Worm (Caenorhabditis elegans) whole organism, L4 larva: ENCODE results near the gene R07E3.4.
A peak's percentile ranks its signal among the peaks of the same experiment; 100 is the strongest.

Experiments
- D1046.2 ChIP-seq: fragments of 200-800 bp; sonication (Bioruptor generic); IDR thresholded peaks from 2 replicates; pipeline ENCODE4 v1.3.6; 2022; ENCODE audit warnings: missing genetic modification characterization, missing compliant biosample characterization
- F10B5.3 ChIP-seq: sonication (generic microtip); optimal IDR thresholded peaks from 2 replicates; lab custom pipeline; 2016; ENCODE audit warnings: mild to moderate bottlenecking, missing genetic modification characterization, missing compliant biosample characterization
- F26F4.8 ChIP-seq: fragments of 200-800 bp; sonication (Bioruptor generic); conservative IDR thresholded peaks from 2 replicates; pipeline ENCODE4 v1.3.6; 2022; ENCODE audit warnings: missing genetic modification characterization, missing compliant biosample characterization
- R02D3.7 ChIP-seq: fragments of 150-350 bp; sonication (generic microtip); optimal IDR thresholded peaks from 3 replicates; lab custom pipeline; 2014; ENCODE audit warnings: missing biosample characterization, missing genetic modification characterization
- T20F7.1 ChIP-seq: fragments of 200-800 bp; sonication (Bioruptor generic); optimal IDR thresholded peaks from 2 replicates; lab custom pipeline; 2018; ENCODE audit warnings: mild to moderate bottlenecking, missing genetic modification characterization, missing compliant biosample characterization
- Y105C5A.15 ChIP-seq: fragments of 200-800 bp; sonication (Bioruptor generic); IDR thresholded peaks from 2 replicates; pipeline ENCODE4 v1.3.6; 2022; ENCODE audit warnings: missing genetic modification characterization, missing compliant biosample characterization
- Y48G9A.11 ChIP-seq: fragments of 200-800 bp; sonication (Bioruptor generic); IDR thresholded peaks from 2 replicates; pipeline ENCODE4 v1.3.6; 2022; ENCODE audit warnings: missing genetic modification reagents, missing genetic modification characterization, missing compliant biosample characterization
- Y5F2A.4 ChIP-seq: fragments of 200-800 bp; sonication (Bioruptor generic); optimal IDR thresholded peaks from 2 replicates; lab custom pipeline; 2018; ENCODE audit warnings: mild to moderate bottlenecking, missing genetic modification characterization, missing compliant biosample characterization
- aly-2 ChIP-seq: sonication (generic microtip); optimal IDR thresholded peaks from 2 replicates; lab custom pipeline; 2018; ENCODE audit warnings: missing biosample characterization, missing genetic modification characterization
- ama-1 ChIP-seq: fragments of 150-350 bp; optimal IDR thresholded peaks from 2 replicates; lab custom pipeline; 2014; ENCODE audit warnings: inconsistent platforms, mixed read lengths
- arid-1 ChIP-seq: fragments of 200-800 bp; sonication (Bioruptor generic); conservative IDR thresholded peaks from 2 replicates; pipeline ENCODE4 v1.3.6; 2022; ENCODE audit warnings: missing genetic modification reagents, missing genetic modification characterization, missing compliant biosample characterization
- attf-4 ChIP-seq: sonication (generic microtip); optimal IDR thresholded peaks from 3 replicates; lab custom pipeline; 2017; ENCODE audit warnings: missing biosample characterization, missing genetic modification characterization
- ceh-20 ChIP-seq: fragments of 200-800 bp; sonication (Bioruptor generic); IDR thresholded peaks from 2 replicates; pipeline ENCODE4 v1.3.6; 2022; ENCODE audit warnings: missing genetic modification reagents, missing genetic modification characterization, missing compliant biosample characterization
- ceh-28 ChIP-seq: fragments of 150-350 bp; optimal IDR thresholded peaks from 2 replicates; lab custom pipeline; 2014; ENCODE audit warnings: missing biosample characterization, missing genetic modification reagents, missing genetic modification characterization
- ceh-32 ChIP-seq: sonication (generic microtip); optimal IDR thresholded peaks from 2 replicates; lab custom pipeline; 2016; ENCODE audit warnings: mild to moderate bottlenecking, missing genetic modification characterization, missing compliant biosample characterization; ENCODE audit not compliant: poor library complexity
- ceh-62 ChIP-seq: sonication (generic microtip); optimal IDR thresholded peaks from 2 replicates; lab custom pipeline; 2017; ENCODE audit warnings: missing biosample characterization, missing genetic modification characterization
- ces-1 ChIP-seq: fragments of 150-350 bp; sonication (generic microtip); optimal IDR thresholded peaks from 4 replicates; lab custom pipeline; 2014; ENCODE audit warnings: missing biosample characterization, missing genetic modification reagents, missing genetic modification characterization
- ctbp-1 ChIP-seq: fragments of 200-800 bp; sonication (Bioruptor generic); IDR thresholded peaks from 2 replicates; pipeline ENCODE4 v1.3.6; 2022; ENCODE audit warnings: missing genetic modification reagents, missing genetic modification characterization, missing compliant biosample characterization
- daf-16 ChIP-seq, 3 experiments: sonication (generic microtip); optimal IDR thresholded peaks; 2 replicates each; lab custom pipeline; 2016 to 2017; ENCODE audit warnings: missing genetic modification characterization in 3 of 3, missing genetic modification reagents in 3 of 3, mild to moderate bottlenecking in 2 of 3, missing compliant biosample characterization in 2 of 3, missing biosample characterization in 1 of 3, moderate library complexity in 1 of 3
- duxl-1 ChIP-seq: sonication (generic microtip); optimal IDR thresholded peaks from 2 replicates; lab custom pipeline; 2016; ENCODE audit warnings: mild to moderate bottlenecking, missing genetic modification characterization, moderate library complexity, missing compliant biosample characterization; ENCODE audit not compliant: poor library complexity
- egl-27 ChIP-seq: sonication (generic microtip); optimal IDR thresholded peaks from 3 replicates; lab custom pipeline; 2017; ENCODE audit warnings: missing biosample characterization, missing genetic modification reagents, missing genetic modification characterization
- hlh-30 ChIP-seq: sonication (generic microtip); optimal IDR thresholded peaks from 2 replicates; lab custom pipeline; 2017; ENCODE audit warnings: antibody characterized with exemption, mild to moderate bottlenecking, missing genetic modification characterization, missing compliant biosample characterization; ENCODE audit not compliant: insufficient read depth
- lim-7 ChIP-seq: fragments of 200-800 bp; sonication (Bioruptor generic); IDR thresholded peaks from 2 replicates; pipeline ENCODE4 v1.3.6; 2022; ENCODE audit warnings: missing genetic modification characterization, missing compliant biosample characterization
- lin-38 ChIP-seq: fragments of 200-800 bp; sonication (Bioruptor generic); IDR thresholded peaks from 2 replicates; pipeline ENCODE4 v1.3.6; 2022; ENCODE audit warnings: missing genetic modification reagents, missing genetic modification characterization, missing compliant biosample characterization
- lsy-2 ChIP-seq, 2 experiments: fragments of 150-350 bp in 1 of 2; sonication (generic microtip) in 1 of 2; optimal IDR thresholded peaks; 2 replicates each; lab custom pipeline; 2014 to 2017; ENCODE audit warnings: missing biosample characterization in 2 of 2, missing genetic modification characterization in 2 of 2
- madf-9 ChIP-seq: fragments of 200-800 bp; sonication (Bioruptor generic); conservative IDR thresholded peaks from 2 replicates; pipeline ENCODE4 v1.3.6; 2022; ENCODE audit warnings: missing genetic modification reagents, missing genetic modification characterization, missing compliant biosample characterization
- mdt-29 ChIP-seq: fragments of 200-800 bp; sonication (Bioruptor generic); IDR thresholded peaks from 2 replicates; pipeline ENCODE4 v1.3.6; 2022; ENCODE audit warnings: missing genetic modification reagents, missing genetic modification characterization, missing compliant biosample characterization
- mes-2 ChIP-seq: sonication (generic microtip); optimal IDR thresholded peaks from 2 replicates; lab custom pipeline; 2016; ENCODE audit warnings: missing genotype, mild to moderate bottlenecking, missing genetic modification characterization, missing compliant biosample characterization; ENCODE audit not compliant: poor library complexity, severe bottlenecking
- nhr-10 ChIP-seq: fragments of 150-350 bp; optimal IDR thresholded peaks from 2 replicates; lab custom pipeline; 2014; ENCODE audit warnings: missing biosample characterization, missing genetic modification characterization
- nhr-111 ChIP-seq: fragments of 200-800 bp; sonication (Bioruptor generic); optimal IDR thresholded peaks from 2 replicates; lab custom pipeline; 2018; ENCODE audit warnings: mild to moderate bottlenecking, missing genetic modification characterization, missing compliant biosample characterization
- nhr-25 ChIP-seq: sonication (generic microtip); optimal IDR thresholded peaks from 2 replicates; lab custom pipeline; 2017; ENCODE audit warnings: missing genetic modification characterization, mild to moderate bottlenecking, missing compliant biosample characterization, antibody characterized with exemption, moderate library complexity, borderline replicate concordance; ENCODE audit not compliant: insufficient read depth
- nhr-41 ChIP-seq: fragments of 200-800 bp; sonication (Bioruptor generic); IDR thresholded peaks from 2 replicates; pipeline ENCODE4 v1.3.6; 2022; ENCODE audit warnings: missing genetic modification reagents, missing genetic modification characterization, missing compliant biosample characterization
- nhr-42 ChIP-seq: fragments of 200-800 bp; sonication (Bioruptor generic); IDR thresholded peaks from 2 replicates; pipeline ENCODE4 v1.3.6; 2022; ENCODE audit warnings: missing genetic modification characterization, missing compliant biosample characterization
- nhr-48 ChIP-seq: sonication (generic microtip); optimal IDR thresholded peaks from 2 replicates; lab custom pipeline; 2016; ENCODE audit warnings: mild to moderate bottlenecking, missing genetic modification characterization, missing compliant biosample characterization
- nhr-77 ChIP-seq: fragments of 150-350 bp; optimal IDR thresholded peaks from 2 replicates; lab custom pipeline; 2014; ENCODE audit warnings: missing biosample characterization, missing genetic modification characterization
- pha-4 ChIP-seq, 2 experiments: fragments of 150-350 bp in 1 of 2; fragments of 200-800 bp in 1 of 2; sonication (Bioruptor generic) in 1 of 2; IDR thresholded peaks in 1 of 2; optimal IDR thresholded peaks in 1 of 2; 2 replicates each; pipeline versions ENCODE4 v1.3.6 to Lab custom; 2014 to 2022; ENCODE audit warnings: missing genetic modification characterization in 2 of 2, missing genetic modification reagents in 2 of 2, missing biosample characterization in 1 of 2, missing compliant biosample characterization in 1 of 2
- php-3 ChIP-seq: fragments of 200-800 bp; sonication (Bioruptor generic); IDR thresholded peaks from 2 replicates; pipeline ENCODE4 v1.3.6; 2022; ENCODE audit warnings: missing genetic modification reagents, missing genetic modification characterization, missing compliant biosample characterization
- pqm-1 ChIP-seq: sonication (generic microtip); optimal IDR thresholded peaks from 2 replicates; lab custom pipeline; 2017; ENCODE audit warnings: missing biosample characterization, missing genetic modification characterization
- set-16 ChIP-seq: fragments of 200-800 bp; sonication (Bioruptor generic); IDR thresholded peaks from 2 replicates; pipeline ENCODE4 v1.3.6; 2022; ENCODE audit warnings: missing genetic modification reagents, missing genetic modification characterization, missing compliant biosample characterization
- snpc-1.2 ChIP-seq: fragments of 200-800 bp; sonication (Bioruptor generic); IDR thresholded peaks from 2 replicates; pipeline ENCODE4 v1.3.6; 2022; ENCODE audit warnings: missing genetic modification reagents, missing genetic modification characterization, missing compliant biosample characterization
- spr-1 ChIP-seq: sonication (generic microtip); optimal IDR thresholded peaks from 2 replicates; lab custom pipeline; 2016; ENCODE audit warnings: mild to moderate bottlenecking, missing genetic modification characterization, missing compliant biosample characterization
- spr-3 ChIP-seq: fragments of 200-800 bp; sonication (Bioruptor generic); optimal IDR thresholded peaks from 2 replicates; lab custom pipeline; 2018; ENCODE audit warnings: mild to moderate bottlenecking, missing genetic modification characterization, missing compliant biosample characterization
- tag-97 ChIP-seq: fragments of 200-800 bp; sonication (Bioruptor generic); IDR thresholded peaks from 2 replicates; pipeline ENCODE4 v1.3.6; 2022; ENCODE audit warnings: missing genetic modification characterization, missing compliant biosample characterization
- unc-130 ChIP-seq: sonication (generic microtip); optimal IDR thresholded peaks from 2 replicates; lab custom pipeline; 2016; ENCODE audit warnings: missing genetic modification reagents, missing genetic modification characterization, missing compliant biosample characterization
- unc-39 ChIP-seq: sonication (generic microtip); optimal IDR thresholded peaks from 2 replicates; lab custom pipeline; 2017; ENCODE audit warnings: missing biosample characterization, missing genetic modification characterization
- unc-62 ChIP-seq, 3 experiments: fragments of 150-350 bp in 1 of 3; sonication (generic microtip); optimal IDR thresholded peaks in 2 of 3; peaks in 1 of 3; 1 replicate in 1 of 3; 2 replicates in 2 of 3; lab custom pipeline; 2014 to 2017; ENCODE audit warnings: missing biosample characterization in 3 of 3, missing genetic modification characterization in 3 of 3, missing genetic modification reagents in 3 of 3, missing genotype in 1 of 3
- zfp-2 ChIP-seq: sonication (generic microtip); optimal IDR thresholded peaks from 2 replicates; lab custom pipeline; 2016; ENCODE audit warnings: mild to moderate bottlenecking, missing genetic modification characterization, missing compliant biosample characterization
- zfp-3 ChIP-seq: fragments of 200-800 bp; sonication (Bioruptor generic); conservative IDR thresholded peaks from 2 replicates; pipeline ENCODE4 v1.3.6; 2022; ENCODE audit warnings: missing genetic modification reagents, missing genetic modification characterization, missing compliant biosample characterization
- zip-2 ChIP-seq: fragments of 150-350 bp; optimal IDR thresholded peaks from 2 replicates; lab custom pipeline; 2014; ENCODE audit warnings: missing biosample characterization, missing genetic modification characterization

The R07E3.4 gene

ce11 chrX:10377663-10378062 is 44.5 kb upstream of the R07E3.4 start (continued):
- no peak for TF ChIP-seq zfp-2
- TF ChIP-seq daf-16 (GFP tag; optimal IDR thresholded peaks at IDR 0.05; lab: Kevin White, UChicago): peak in 1 of 2 experiments; percentile 76
- peak; percentile 64 for TF ChIP-seq daf-16 (tag; optimal IDR thresholded peaks at IDR 0.05; lab: Kevin White, UChicago)
- no peak for TF ChIP-seq spr-1 (tag; lab: Kevin White, UChicago)
- TF ChIP-seq unc-62 (GFP tag; optimal IDR thresholded peaks at IDR 0.05 in 1 of 2; lab: Kevin White, UChicago): peak in 1 of 2 experiments; percentile 99
- TF ChIP-seq unc-62 (tag; optimal IDR thresholded peaks at IDR 0.05; lab: Kevin White, UChicago): no peak
- no peak for TF ChIP-seq ceh-28 (tag; lab: Kevin White, UChicago)
- TF ChIP-seq lim-7 (GFP tag; lab: Robert Waterston, UW): no peak
- no peak for TF ChIP-seq R02D3.7 (tag; lab: Kevin White, UChicago)
- no peak for TF ChIP-seq F26F4.8 (GFP tag; lab: Robert Waterston, UW)
- TF ChIP-seq Y48G9A.11: no peak
- TF ChIP-seq ceh-32: peak; percentile 64
- TF ChIP-seq nhr-25 (tag; lab: Kevin White, UChicago): peak; percentile 67
- peak; percentile 72 for TF ChIP-seq nhr-48
- TF ChIP-seq snpc-1.2 (GFP tag; lab: Robert Waterston, UW): no peak
- TF ChIP-seq spr-3: no peak
- TF ChIP-seq lin-38: peak; percentile 71; the same call in 1 of the 2 replicates
- no peak for TF ChIP-seq nhr-10 (tag; lab: Kevin White, UChicago)
- no peak for TF ChIP-seq unc-39 (tag; lab: Kevin White, UChicago)
- peak; percentile 46 to 92 for TF ChIP-seq lsy-2 (tag; optimal IDR thresholded peaks at IDR 0.05; lab: Kevin White, UChicago)
- TF ChIP-seq nhr-41 (GFP tag; lab: Robert Waterston, UW): no peak
- TF ChIP-seq T20F7.1: no peak
- TF ChIP-seq egl-27 (tag; lab: Kevin White, UChicago): no peak
- TF ChIP-seq nhr-42: peak; percentile 84; the same call in 1 of the 2 replicates
- no peak for TF ChIP-seq set-16 (GFP tag; lab: Robert Waterston, UW)
- TF ChIP-seq ama-1 (lab: Kevin White, UChicago): no peak
- TF ChIP-seq pha-4 (GFP tag; IDR thresholded peaks at IDR 0.05; lab: Robert Waterston, UW): peak; percentile 70
- TF ChIP-seq pha-4 (tag; optimal IDR thresholded peaks at IDR 0.05; lab: Kevin White, UChicago): peak; percentile 33
- TF ChIP-seq ces-1: peak; percentile 50
- TF ChIP-seq duxl-1 (tag; lab: Kevin White, UChicago): no peak
- TF ChIP-seq ctbp-1: peak; percentile 79; the same call in 1 of the 2 replicates
- peak; percentile 80 for TF ChIP-seq ceh-20 (GFP tag; lab: Robert Waterston, UW)
- TF ChIP-seq nhr-77: peak; percentile 28
- no peak for TF ChIP-seq zip-2 (tag; lab: Kevin White, UChicago)
- peak; percentile 98 for TF ChIP-seq hlh-30 (tag; lab: Kevin White, UChicago)
- 0 out of 2 replicates have a peak, but pooled peaks have one; percentile 11 for TF ChIP-seq arid-1 (GFP tag; lab: Robert Waterston, UW)
- TF ChIP-seq php-3 (GFP tag; lab: Robert Waterston, UW): 0 out of 2 replicates have a peak, but pooled peaks have one; percentile 42
- TF ChIP-seq Y5F2A.4 (GFP tag; lab: Kevin White, UChicago): no peak
- TF ChIP-seq attf-4 (tag; lab: Kevin White, UChicago): no peak
- no peak for TF ChIP-seq Y105C5A.15 (GFP tag; lab: Robert Waterston, UW)
- TF ChIP-seq zfp-3 (GFP tag; lab: Robert Waterston, UW): no peak; the same call in 1 of the 2 replicates
- no peak for TF ChIP-seq mdt-29
- TF ChIP-seq nhr-111 (GFP tag; lab: Kevin White, UChicago): no peak
- no peak for TF ChIP-seq aly-2
- peak; percentile 13 for TF ChIP-seq F10B5.3
- no peak for TF ChIP-seq unc-130 (GFP tag; lab: Kevin White, UChicago)
- no peak for TF ChIP-seq pqm-1
- TF ChIP-seq ceh-62 (tag; lab: Kevin White, UChicago): no peak
- TF ChIP-seq madf-9 (GFP tag; lab: Robert Waterston, UW): peak; percentile 57; the same call in 1 of the 2 replicates
- no peak for TF ChIP-seq D1046.2 (GFP tag; lab: Robert Waterston, UW)
- peak; percentile 88 for TF ChIP-seq mes-2
- no peak for TF ChIP-seq tag-97 (GFP tag; lab: Robert Waterston, UW)
